Fruit fly (Drosophila melanogaster): ENCODE data around the gene CG18048.

CG18048 gene

DNA sequence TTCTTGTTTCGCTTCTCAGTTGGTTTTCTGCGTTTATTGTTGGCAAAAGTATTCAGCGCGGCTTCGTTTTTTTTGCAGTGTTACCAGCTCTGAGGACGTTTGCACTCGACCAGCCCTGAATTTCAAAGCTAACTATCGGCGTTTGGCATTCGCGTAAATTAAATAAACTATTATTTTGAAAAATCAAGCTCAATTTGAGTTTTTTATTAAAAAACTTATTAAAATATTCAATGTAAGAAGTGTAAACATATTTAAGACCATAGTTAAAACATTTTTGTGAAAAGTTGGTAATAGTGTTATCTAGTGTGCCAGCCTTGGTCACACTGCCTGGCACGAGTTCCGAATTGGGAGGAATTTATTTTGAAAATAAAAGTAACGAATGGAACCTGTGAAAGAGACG lies at the start of gene CG18048, which contains the start of gene SmD2:
Gene CG18048, plus strand, starts transcription at position 298 of the 400 bp plus-strand sequence.
Gene SmD2, minus strand, starts transcription at position 98 of the 400 bp plus-strand sequence.
- TF ChIP-seq noc (tag; optimal IDR thresholded peaks at IDR 0.05): no peak

DNA sequence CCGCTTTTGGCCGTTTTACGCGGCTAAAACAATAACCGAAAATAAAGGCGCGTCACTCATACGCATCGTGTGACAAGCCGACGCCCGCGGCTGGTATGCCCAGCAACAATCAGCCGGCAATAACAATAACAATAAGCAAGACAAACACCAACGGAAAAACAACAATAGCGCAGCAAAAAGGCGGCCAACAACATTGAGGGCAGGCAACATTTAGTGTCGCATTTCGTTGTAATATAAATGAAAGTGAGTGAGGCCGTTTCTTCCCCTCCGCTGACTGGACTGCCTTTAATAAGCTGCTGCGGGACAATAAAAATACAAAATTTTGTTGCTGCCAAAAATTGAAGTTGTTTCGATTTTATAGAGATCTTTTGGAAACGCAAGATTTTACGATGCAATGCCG lies 48.7 kb upstream of the CG18048 start:
- TF ChIP-seq noc (tag; optimal IDR thresholded peaks at IDR 0.05): no peak

DNA sequence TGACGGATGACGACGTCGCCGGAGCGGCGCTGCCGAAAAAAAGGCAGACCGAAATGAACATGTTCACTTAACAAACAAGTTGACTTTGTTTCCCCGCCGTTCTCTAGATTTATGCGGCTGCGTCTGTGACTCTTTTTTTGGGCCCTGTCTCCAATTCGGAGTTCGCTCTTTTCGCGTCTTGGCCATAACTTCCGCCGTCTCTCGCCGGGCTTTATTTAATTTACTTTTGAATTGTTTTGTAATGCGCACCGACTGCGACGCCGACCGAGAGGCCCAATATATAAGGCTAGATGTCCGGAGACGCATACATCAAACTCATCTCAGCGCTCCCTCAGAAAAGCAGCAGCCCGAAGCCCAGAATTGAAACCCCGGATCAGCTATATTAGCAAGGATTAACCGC lies 47.1 kb upstream of the CG18048 start, which contains the start of gene Osi14:
Gene Osi14, plus strand, starts transcription at position 301 of the 400 bp plus-strand sequence.
- no peak for TF ChIP-seq noc (tag; optimal IDR thresholded peaks at IDR 0.05)

- no peak for TF ChIP-seq noc (tag; optimal IDR thresholded peaks at IDR 0.05)
Observed at dm6 chr3R:6301257-6301839, 44.6 kb upstream of the CG18048 start, which contains the start of gene Osi15. TSS of gene Osi15 (plus strand) at chr3R:6301804.

dm6 chr3R:6303738-6304137 lies 42.2 kb upstream of the CG18048 start, which contains the start of gene CG46396:
TSS of gene CG46396 (plus strand) at chr3R:6304038.
- no peak for TF ChIP-seq noc (tag; optimal IDR thresholded peaks at IDR 0.05)

DNA sequence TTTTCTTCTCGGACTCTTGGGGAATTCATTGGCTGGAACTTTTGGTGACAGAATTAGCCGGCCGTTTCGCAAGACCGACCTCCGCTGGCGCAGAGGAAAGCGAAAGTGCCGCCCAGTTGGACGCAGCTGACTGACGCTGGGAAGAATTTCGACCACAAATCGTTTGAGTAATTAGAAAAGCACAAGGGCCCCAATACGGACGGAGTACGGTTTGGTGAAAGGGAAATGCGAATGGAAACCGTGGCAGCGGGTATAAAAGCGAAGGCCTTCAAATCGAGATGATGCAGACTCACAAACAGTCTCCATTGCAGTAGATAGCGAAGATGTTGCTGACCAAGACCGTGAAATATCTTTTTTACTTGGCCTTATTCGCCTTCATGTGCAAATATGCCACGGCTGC lies 41.0 kb upstream of the CG18048 start, which contains the start of gene Osi16:
Gene Osi16, plus strand, starts transcription at position 301 of the 400 bp plus-strand sequence.
- TF ChIP-seq noc (tag; optimal IDR thresholded peaks at IDR 0.05): no peak

- TF ChIP-seq noc (tag; optimal IDR thresholded peaks at IDR 0.05): no peak
Observed at dm6 chr3R:6306584-6306983, 39.3 kb upstream of the CG18048 start, which contains the start of gene CG46026. TSS of gene CG46026 (plus strand) at chr3R:6306884.

dm6 chr3R:6309676-6310075 lies 36.2 kb upstream of the CG18048 start, which contains the start of gene CG31560:
TSS of gene CG31560 (plus strand) at chr3R:6309976.
- no peak for TF ChIP-seq noc (tag; optimal IDR thresholded peaks at IDR 0.05)

- no peak for TF ChIP-seq noc (tag; optimal IDR thresholded peaks at IDR 0.05)
Observed at dm6 chr3R:6311641-6312259, 34.2 kb upstream of the CG18048 start, which contains the start of gene Osi17. TSS of gene Osi17 (plus strand) at chr3R:6311772.

dm6 chr3R:6315078-6315477 lies 30.8 kb upstream of the CG18048 start:
- TF ChIP-seq noc (tag; optimal IDR thresholded peaks at IDR 0.05): no peak

dm6 chr3R:6329774-6330298 lies 16.1 kb upstream of the CG18048 start, which contains the start of gene Osi18:
TSS of gene Osi18 (plus strand) at chr3R:6330248.
- TF ChIP-seq noc (tag; optimal IDR thresholded peaks at IDR 0.05): no peak

DNA sequence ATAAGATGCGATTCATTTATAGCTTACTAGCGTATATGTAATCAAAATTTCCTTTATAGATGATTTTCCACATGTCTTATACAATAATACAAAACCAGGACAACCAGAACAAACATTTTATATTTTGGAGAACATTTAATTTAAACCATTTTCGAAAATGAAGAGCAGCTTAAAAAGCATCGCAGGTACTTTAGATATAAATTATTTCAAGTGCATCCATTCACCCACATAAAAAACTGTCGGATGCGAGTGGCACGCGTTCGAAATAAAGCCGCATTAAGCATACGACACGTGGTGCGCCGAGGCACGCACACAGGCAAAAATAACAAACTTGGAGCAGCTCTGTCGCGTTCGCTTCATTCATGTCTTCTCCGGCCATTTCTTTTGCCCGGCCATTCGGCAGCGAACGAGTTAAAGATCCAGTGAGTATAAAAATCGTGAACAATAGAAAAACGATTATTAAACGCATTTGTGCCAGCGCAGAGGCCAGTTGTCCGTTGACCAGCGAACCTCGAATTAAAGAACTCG lies 10.9 kb upstream of the CG18048 start, which contains the start of gene Osi19:
Gene Osi19, plus strand, starts transcription at position 457 of the 528 bp plus-strand sequence.
- TF ChIP-seq noc (tag; optimal IDR thresholded peaks at IDR 0.05): no peak

DNA sequence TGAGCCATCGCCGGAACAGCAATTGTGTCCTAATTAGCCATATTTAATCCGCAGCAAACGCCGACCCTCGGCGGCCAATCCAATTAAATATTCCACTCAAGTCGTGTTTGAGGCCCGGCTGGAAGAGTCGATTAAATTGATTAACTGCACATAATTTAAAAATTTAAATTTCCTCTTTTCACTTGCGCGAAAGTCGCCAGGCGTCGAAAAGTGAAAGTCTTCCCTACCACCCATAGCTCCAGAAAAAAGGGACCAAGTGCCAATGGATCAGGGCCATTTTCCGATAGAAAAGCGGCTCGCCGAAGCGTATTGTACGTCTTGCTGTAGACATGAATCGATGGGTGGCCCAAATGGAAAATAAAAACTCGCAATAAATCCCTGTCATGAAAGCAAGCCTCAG lies 8.5 kb upstream of the CG18048 start:
- TF ChIP-seq noc (tag; optimal IDR thresholded peaks at IDR 0.05): no peak

DNA sequence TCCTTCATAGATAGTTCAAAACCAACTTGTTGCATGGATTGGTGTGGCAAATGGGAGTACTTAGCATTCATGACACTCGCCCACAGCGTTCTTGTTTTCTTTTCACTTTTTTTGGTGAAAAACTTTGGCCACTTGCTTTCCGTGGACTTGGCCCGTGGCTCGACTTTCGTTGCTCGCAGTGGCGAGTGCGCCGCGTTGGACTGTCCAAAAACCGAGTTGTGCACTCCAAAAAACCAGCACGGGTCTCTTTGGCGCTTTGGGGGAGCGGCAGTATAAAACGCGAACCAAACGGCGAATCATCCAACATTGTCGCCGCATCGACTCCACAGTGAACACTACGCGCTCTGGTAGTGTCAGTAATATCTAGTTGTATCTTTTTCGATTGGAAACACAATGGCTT lies 6.1 kb upstream of the CG18048 start, which contains the start of gene Osi20:
Gene Osi20, plus strand, starts transcription at position 301 of the 400 bp plus-strand sequence.
- no peak for TF ChIP-seq noc (tag; optimal IDR thresholded peaks at IDR 0.05)

- no peak for TF ChIP-seq noc (tag; optimal IDR thresholded peaks at IDR 0.05)
Observed at dm6 chr3R:6341668-6342067, 4.2 kb upstream of the CG18048 start, which contains the start of gene CG17917. TSS of gene CG17917 (plus strand) at chr3R:6341968.

DNA sequence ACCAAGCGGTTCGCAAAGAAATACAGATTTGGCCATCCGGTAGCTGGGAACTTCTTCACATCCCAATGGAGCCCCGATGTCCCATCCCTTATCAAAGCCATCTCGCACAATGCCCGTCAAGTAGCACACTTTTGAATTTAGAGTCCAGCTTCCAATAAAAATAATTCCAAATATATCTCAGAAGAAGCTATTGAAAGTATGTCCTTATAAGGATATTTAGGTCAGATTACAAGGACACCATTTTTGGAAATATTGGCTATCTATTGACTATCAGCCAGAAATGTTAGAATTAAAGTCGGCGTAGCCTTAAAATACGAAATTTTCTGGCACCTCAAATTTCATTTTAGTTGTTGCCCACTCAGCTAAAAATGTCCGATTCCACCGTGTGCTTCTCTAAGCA lies 3.2 kb upstream of the CG18048 start, which contains the start of gene CG10298:
Gene CG10298, plus strand, starts transcription at position 301 of the 400 bp plus-strand sequence.
- no peak for TF ChIP-seq noc (tag; optimal IDR thresholded peaks at IDR 0.05)

All from whole organism, larva.